Fruit fly (Drosophila melanogaster) Kc167 (cell line): Measurements from ENCODE around the gene Prp3.

Experiments used
- Myc ChIP-seq: fragments of >200 bp; optimal IDR thresholded peaks from 2 replicates; lab custom pipeline; 2017; ENCODE audit warnings: missing external identifiers
- Sin3A ChIP-seq: fragments of >200 bp; optimal IDR thresholded peaks from 2 replicates; lab custom pipeline; 2018; ENCODE audit warnings: missing external identifiers
- h ChIP-seq: fragments of >200 bp; optimal IDR thresholded peaks from 3 replicates; lab custom pipeline; 2018; ENCODE audit warnings: missing external identifiers
- insv ChIP-seq: fragments of >200 bp; optimal IDR thresholded peaks from 3 replicates; lab custom pipeline; 2018; ENCODE audit warnings: missing external identifiers
- psq ChIP-seq: fragments of >200 bp; optimal IDR thresholded peaks from 2 replicates; lab custom pipeline; 2017; ENCODE audit warnings: missing external identifiers
- ttk ChIP-seq: sonication (Bioruptor generic); optimal IDR thresholded peaks from 2 replicates; lab custom pipeline; 2017; ENCODE audit warnings: missing external identifiers

Prp3 gene

dm6 chr3L:19953612-19954011 is 43.5 kb downstream of the Prp3 start, which contains the start of gene CG42655:
CG42655 (minus strand) TSS chr3L:19953712.
- TF ChIP-seq h (lab: Kevin White, UChicago): no peak
- no peak for TF ChIP-seq Sin3A
- no peak for TF ChIP-seq Myc (lab: Kevin White, UChicago)
- TF ChIP-seq insv (lab: Kevin White, UChicago): no peak
- no peak for TF ChIP-seq psq (lab: Kevin White, UChicago)
- no peak for TF ChIP-seq ttk (lab: Kevin White, UChicago)

dm6 chr3L:19954426-19954825 is 44.3 kb downstream of the Prp3 start, which contains the start of gene CG42654:
CG42654 (minus strand) TSS chr3L:19954526.
- TF ChIP-seq psq (lab: Kevin White, UChicago) (no peak), h (lab: Kevin White, UChicago) (no peak), ttk (lab: Kevin White, UChicago) (no peak), Myc (lab: Kevin White, UChicago) (no peak), insv (lab: Kevin White, UChicago) (no peak), Sin3A (no peak)

- TF ChIP-seq h (lab: Kevin White, UChicago) (no peak), psq (lab: Kevin White, UChicago) (no peak), Sin3A (no peak), ttk (lab: Kevin White, UChicago) (no peak), Myc (lab: Kevin White, UChicago) (no peak), insv (lab: Kevin White, UChicago) (no peak)
These were observed 45.6 kb downstream of the Prp3 start, which contains the start of gene CG42263 for dm6 chr3L:19955699-19956098. CG42263 (minus strand) TSS chr3L:19955799.

- no peak for TF ChIP-seq Myc (lab: Kevin White, UChicago)
- no peak for TF ChIP-seq psq (lab: Kevin White, UChicago)
- no peak for TF ChIP-seq insv (lab: Kevin White, UChicago)
- TF ChIP-seq h (lab: Kevin White, UChicago): no peak
- TF ChIP-seq ttk (lab: Kevin White, UChicago): no peak
- TF ChIP-seq Sin3A: no peak
These were observed 51.7 kb downstream of the Prp3 start for dm6 chr3L:19961805-19962204.
